Fruit fly (Drosophila melanogaster) whole organism, embryonic: Measurements from ENCODE around the gene CG2617.

ENCODE experiments used
- CG4617 ChIP-seq: fragments of 200-800 bp; sonication (Bioruptor generic); optimal IDR thresholded peaks from 3 replicates; lab custom pipeline; 2016; ENCODE audit warnings: missing biosample characterization, missing genetic modification characterization, borderline replicate concordance
- Xrp1 ChIP-seq: fragments of 200-800 bp; sonication (Bioruptor generic); IDR thresholded peaks from 2 replicates; pipeline ENCODE4 v1.3.6; 2022; ENCODE audit warnings: missing biosample characterization, missing genetic modification characterization
- crc ChIP-seq: fragments of 200-800 bp; sonication (Bioruptor generic); optimal IDR thresholded peaks from 2 replicates; lab custom pipeline; 2016; ENCODE audit warnings: missing biosample characterization, missing genetic modification characterization

- TF ChIP-seq crc (GFP tag; lab: Kevin White, UChicago), result no peak
- no peak for TF ChIP-seq Xrp1 (GFP tag; lab: Robert Waterston, UW)
- no peak for TF ChIP-seq CG4617
Measured at dm6 chr2L:20730182-20730581, 48.0 kb downstream of the CG2617 start, which contains the start of gene CarT.
